Fruit fly (Drosophila melanogaster): ENCODE data around the gene Cdep.

The Cdep gene

DNA sequence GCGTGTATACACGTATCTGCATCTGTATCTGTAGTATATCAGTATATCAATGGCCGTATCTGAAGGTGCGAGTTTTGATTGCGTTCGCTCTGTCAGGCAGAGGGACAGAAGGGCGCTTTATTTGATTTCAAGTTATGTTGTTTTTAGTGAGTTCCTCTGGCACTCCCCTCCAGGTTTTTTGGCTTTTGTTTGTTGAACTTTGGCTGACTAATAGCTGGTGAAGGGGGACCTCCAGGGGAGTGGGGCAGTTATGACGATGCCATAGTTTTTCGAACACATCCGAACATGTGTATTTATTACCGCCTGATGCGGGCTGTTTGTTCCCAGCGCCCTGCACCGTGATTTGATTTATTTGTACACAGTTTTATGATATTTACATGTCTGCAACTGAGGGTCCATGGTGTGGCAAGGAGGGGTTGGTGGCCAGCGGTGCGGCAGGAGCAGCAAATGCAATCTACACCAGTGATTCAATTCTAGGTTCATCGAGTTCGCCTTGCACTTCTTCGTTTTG is 81.9 kb downstream of the Cdep start (continued):
- TF ChIP-seq CoRest (tag; optimal IDR thresholded peaks at IDR 0.05) (peak; percentile 29), lola (GFP tag; optimal IDR thresholded peaks at IDR 0.05) (peak in 1 of 3 experiments; percentile 36), jumu (GFP tag; optimal IDR thresholded peaks at IDR 0.05) (peak; percentile 47), gce (GFP tag; IDR thresholded peaks at IDR 0.05) (peak; percentile 58; the same call in 1 of the 3 replicates), CG18476 (GFP tag; optimal IDR thresholded peaks at IDR 0.05) (no peak), CG9727 (GFP tag; optimal IDR thresholded peaks at IDR 0.05) (peak; percentile 78), CG1024 (GFP tag; IDR thresholded peaks at IDR 0.05) (no peak), ems (GFP tag; optimal IDR thresholded peaks at IDR 0.05) (peak; percentile 10), Xrp1 (GFP tag; IDR thresholded peaks at IDR 0.05) (peak; percentile 69), odd (GFP tag; optimal IDR thresholded peaks at IDR 0.05) (peak; percentile 75), CG17186 (GFP tag; optimal IDR thresholded peaks at IDR 0.05) (peak; percentile 36), Atf3 (GFP tag; optimal IDR thresholded peaks at IDR 0.05) (peak; percentile 11), Gug (GFP tag; IDR thresholded peaks at IDR 0.05) (no peak), ttk (GFP tag; IDR thresholded peaks at IDR 0.05) (peak; percentile 59; the same call in 1 of the 2 replicates)

DNA sequence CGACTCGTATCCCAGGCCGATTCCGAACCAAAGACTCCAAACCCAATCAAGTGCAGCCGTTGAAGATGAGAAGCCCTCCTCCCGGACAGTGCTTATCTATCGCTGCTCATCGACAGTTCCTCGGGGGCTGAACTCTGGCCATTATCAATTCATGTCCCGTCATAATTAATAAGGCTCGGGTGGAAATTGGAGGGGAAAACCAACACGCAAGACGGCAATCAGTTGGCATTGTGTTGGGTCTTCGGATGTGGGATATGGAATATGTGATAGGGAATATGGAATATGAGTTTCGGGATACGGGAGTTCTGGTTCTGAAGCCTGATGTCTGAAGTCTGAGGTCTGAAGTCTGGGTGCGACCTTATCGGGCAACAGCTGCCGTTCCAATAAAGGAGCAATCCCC is 83.0 kb downstream of the Cdep start:
- peak; percentile 20 for TF ChIP-seq nom (GFP tag; optimal IDR thresholded peaks at IDR 0.05)
- peak; percentile 58 for TF ChIP-seq grn (GFP tag; optimal IDR thresholded peaks at IDR 0.05)
- no peak for TF ChIP-seq chinmo (GFP tag; IDR thresholded peaks at IDR 0.05; ENCODE audit: partially characterized antibody)
- TF ChIP-seq gcm (GFP tag; optimal IDR thresholded peaks at IDR 0.05): peak; percentile 28
- no peak for TF ChIP-seq CG4617 (GFP tag; optimal IDR thresholded peaks at IDR 0.05; ENCODE audit: borderline replicate concordance)
- TF ChIP-seq CG11560 (tag; IDR thresholded peaks at IDR 0.05): no peak
- no peak for TF ChIP-seq CG14441 (GFP tag; IDR thresholded peaks at IDR 0.05)
- peak; percentile 35; the same call in 1 of the 2 replicates for TF ChIP-seq Awh (GFP tag; IDR thresholded peaks at IDR 0.05)
- no peak for TF ChIP-seq twi (tag; optimal IDR thresholded peaks at IDR 0.05)
- no peak for TF ChIP-seq CG43689 (GFP tag; IDR thresholded peaks at IDR 0.05)
- TF ChIP-seq run (tag; optimal IDR thresholded peaks at IDR 0.05): no peak
- TF ChIP-seq aop (GFP tag; IDR thresholded peaks at IDR 0.05): no peak
- TF ChIP-seq zen2 (GFP tag; IDR thresholded peaks at IDR 0.05; ENCODE audit: partially characterized antibody): no peak
- TF ChIP-seq Sox100B (GFP tag; optimal IDR thresholded peaks at IDR 0.05): no peak
- peak; percentile 86 for TF ChIP-seq CG13894 (tag; optimal IDR thresholded peaks at IDR 0.05)
- peak; percentile 22 for TF ChIP-seq HLHmδ (GFP tag; optimal IDR thresholded peaks at IDR 0.05)
- TF ChIP-seq pros (GFP tag; optimal IDR thresholded peaks at IDR 0.05): peak; percentile 29

dm6 chr3R:4994659-4995058 is 84.3 kb downstream of the Cdep start:
- no peak for TF ChIP-seq stwl (tag; optimal IDR thresholded peaks at IDR 0.05)
- TF ChIP-seq HmgZ (tag; optimal IDR thresholded peaks at IDR 0.05): no peak
- no peak for TF ChIP-seq Six4 (GFP tag; optimal IDR thresholded peaks at IDR 0.05)
- TF ChIP-seq Bgb (GFP tag; IDR thresholded peaks at IDR 0.05; ENCODE audit: partially characterized antibody): no peak
- 0 out of 3 replicates have a peak, but pooled peaks have one; percentile 26 for TF ChIP-seq CG34422 (GFP tag; IDR thresholded peaks at IDR 0.05)
- no peak for TF ChIP-seq CG13424 (tag; optimal IDR thresholded peaks at IDR 0.05)
- TF ChIP-seq toy (GFP tag; IDR thresholded peaks at IDR 0.05): no peak
- peak; percentile 37 for TF ChIP-seq Sry-β (GFP tag; optimal IDR thresholded peaks at IDR 0.05)
- TF ChIP-seq CG15269 (tag; optimal IDR thresholded peaks at IDR 0.05): no peak
- no peak for TF ChIP-seq D19B (GFP tag; optimal IDR thresholded peaks at IDR 0.05)
- peak; percentile 18 for TF ChIP-seq HLHmδ (GFP tag; optimal IDR thresholded peaks at IDR 0.05)
- no peak for TF ChIP-seq ap (GFP tag; IDR thresholded peaks at IDR 0.05)
- no peak for TF ChIP-seq slou (GFP tag; optimal IDR thresholded peaks at IDR 0.05)
- no peak for TF ChIP-seq inv (GFP tag; IDR thresholded peaks at IDR 0.05; ENCODE audit: partially characterized antibody)
- TF ChIP-seq Meics (GFP tag; optimal IDR thresholded peaks at IDR 0.05): no peak
- 0 out of 3 replicates have a peak, but pooled peaks have one; percentile 43 for TF ChIP-seq otp (GFP tag; IDR thresholded peaks at IDR 0.05)
- TF ChIP-seq lbe (GFP tag; optimal IDR thresholded peaks at IDR 0.05): no peak
- TF ChIP-seq nerfin-1 (tag; optimal IDR thresholded peaks at IDR 0.05): no peak
- no peak for TF ChIP-seq MBD-R2 (GFP tag; IDR thresholded peaks at IDR 0.05)
